Fruit fly (Drosophila melanogaster) whole organism, embryonic: ENCODE data around the gene asun.
A peak's percentile ranks its signal among the peaks of the same experiment; 100 is the strongest.

Experiments
- BtbVII ChIP-seq: fragments of 200-800 bp; sonication (Bioruptor generic); optimal IDR thresholded peaks from 3 replicates; lab custom pipeline; 2017; ENCODE audit warnings: missing biosample characterization, mild to moderate bottlenecking, missing genetic modification characterization
- CG11085 ChIP-seq: fragments of 200-800 bp; sonication (Bioruptor generic); IDR thresholded peaks from 2 replicates; pipeline ENCODE4 v1.3.6; 2022; ENCODE audit warnings: missing biosample characterization, missing genetic modification characterization
- CG12769 ChIP-seq: fragments of 200-800 bp; sonication (Bioruptor generic); optimal IDR thresholded peaks from 2 replicates; lab custom pipeline; 2019; ENCODE audit warnings: missing biosample characterization, mild to moderate bottlenecking, missing genetic modification characterization, moderate library complexity
- CG15011 ChIP-seq: fragments of 200-800 bp; sonication (Bioruptor generic); optimal IDR thresholded peaks from 3 replicates; lab custom pipeline; 2018; ENCODE audit warnings: missing biosample characterization, mild to moderate bottlenecking, missing genetic modification characterization
- CG1529 ChIP-seq: fragments of 200-800 bp; sonication (Bioruptor generic); optimal IDR thresholded peaks from 3 replicates; lab custom pipeline; 2018; ENCODE audit warnings: missing biosample characterization, missing genetic modification characterization
- CG16863 ChIP-seq: fragments of 200-800 bp; sonication (Bioruptor generic); optimal IDR thresholded peaks from 3 replicates; lab custom pipeline; 2016; ENCODE audit warnings: missing biosample characterization, missing genetic modification characterization
- CG17186 ChIP-seq: fragments of 200-800 bp; sonication (Bioruptor generic); optimal IDR thresholded peaks from 3 replicates; lab custom pipeline; 2017; ENCODE audit warnings: missing biosample characterization, missing genetic modification reagents, missing genetic modification characterization
- CG30403 ChIP-seq: fragments of 200-800 bp; sonication (Bioruptor generic); optimal IDR thresholded peaks from 3 replicates; lab custom pipeline; 2016; ENCODE audit warnings: missing biosample characterization, missing genetic modification characterization
- CG3281 ChIP-seq: fragments of 200-800 bp; sonication (Bioruptor generic); optimal IDR thresholded peaks from 3 replicates; lab custom pipeline; 2017; ENCODE audit warnings: missing biosample characterization, mild to moderate bottlenecking, missing genetic modification characterization
- CG33557 ChIP-seq: fragments of 200-800 bp; sonication (Bioruptor generic); optimal IDR thresholded peaks from 2 replicates; lab custom pipeline; 2019; ENCODE audit warnings: missing biosample characterization, mild to moderate bottlenecking, missing genetic modification characterization, moderate library complexity
- CG34376 ChIP-seq: fragments of 200-800 bp; sonication (Bioruptor generic); optimal IDR thresholded peaks from 2 replicates; lab custom pipeline; 2018; ENCODE audit warnings: missing biosample characterization, mild to moderate bottlenecking, missing genetic modification characterization
- CG3838 ChIP-seq: fragments of 200-800 bp; sonication (Bioruptor generic); optimal IDR thresholded peaks from 3 replicates; lab custom pipeline; 2016; ENCODE audit warnings: missing biosample characterization, missing genetic modification characterization
- CG3847 ChIP-seq: fragments of 200-800 bp; sonication (Bioruptor generic); IDR thresholded peaks from 2 replicates; pipeline ENCODE4 v1.3.6; 2022; ENCODE audit warnings: missing biosample characterization, missing genetic modification characterization
- CG7839 ChIP-seq: fragments of 200-800 bp; sonication (Bioruptor generic); optimal IDR thresholded peaks from 3 replicates; lab custom pipeline; 2018; ENCODE audit warnings: missing biosample characterization, mild to moderate bottlenecking, missing genetic modification characterization, moderate library complexity
- CG8281 ChIP-seq: fragments of 200-800 bp; sonication (Bioruptor generic); optimal IDR thresholded peaks from 2 replicates; lab custom pipeline; 2018; ENCODE audit warnings: missing biosample characterization, mild to moderate bottlenecking, missing genetic modification characterization, moderate library complexity
- CG8765 ChIP-seq: fragments of 200-800 bp; sonication (Bioruptor generic); IDR thresholded peaks from 2 replicates; pipeline ENCODE4 v1.3.6; 2022; ENCODE audit warnings: missing biosample characterization, missing genetic modification characterization
- CG9876 ChIP-seq: fragments of 200-800 bp; sonication (Bioruptor generic); optimal IDR thresholded peaks from 2 replicates; lab custom pipeline; 2016; ENCODE audit warnings: missing biosample characterization, missing genetic modification characterization
- CTCF ChIP-seq: fragments of 200-800 bp; sonication (Bioruptor generic); optimal IDR thresholded peaks from 2 replicates; lab custom pipeline; 2017; ENCODE audit warnings: missing biosample characterization, mild to moderate bottlenecking, missing genetic modification characterization, moderate library complexity
- Deaf1 ChIP-seq: fragments of 200-800 bp; optimal IDR thresholded peaks from 3 replicates; lab custom pipeline; 2019; ENCODE audit warnings: missing biosample characterization, mild to moderate bottlenecking, missing genetic modification characterization, moderate library complexity
- Dp ChIP-seq: fragments of 200-800 bp; sonication (Bioruptor generic); optimal IDR thresholded peaks from 2 replicates; lab custom pipeline; 2018; ENCODE audit warnings: missing biosample characterization, mild to moderate bottlenecking, missing genetic modification characterization, moderate library complexity
- Drgx ChIP-seq: fragments of 200-800 bp; sonication (Bioruptor generic); IDR thresholded peaks from 2 replicates; pipeline ENCODE4 v1.3.6; 2022; ENCODE audit warnings: missing biosample characterization, missing genetic modification characterization
- Fer3 ChIP-seq: fragments of 200-800 bp; sonication (Bioruptor generic); optimal IDR thresholded peaks from 2 replicates; lab custom pipeline; 2018; ENCODE audit warnings: missing biosample characterization, mild to moderate bottlenecking, missing genetic modification characterization, moderate library complexity
- Gug ChIP-seq: fragments of 200-800 bp; sonication (Bioruptor generic); IDR thresholded peaks from 4 replicates; pipeline ENCODE4 v1.3.6; 2022; ENCODE audit warnings: missing biosample characterization, missing genetic modification characterization
- HLH54F ChIP-seq: fragments of 200-800 bp; sonication (Bioruptor generic); optimal IDR thresholded peaks from 3 replicates; lab custom pipeline; 2016; ENCODE audit warnings: missing biosample characterization, missing genetic modification characterization
- Hand ChIP-seq: fragments of 200-800 bp; sonication (Bioruptor generic); optimal IDR thresholded peaks from 2 replicates; lab custom pipeline; 2017; ENCODE audit warnings: mild to moderate bottlenecking, missing biosample characterization, missing genetic modification reagents, missing genetic modification characterization
- Hr78 ChIP-seq, 2 experiments: fragments of 200-800 bp in 1 of 2; fragments of >200 bp in 1 of 2; sonication (Bioruptor generic) in 1 of 2; optimal IDR thresholded peaks; 2 replicates each; lab custom pipeline; 2017 to 2019; ENCODE audit warnings: missing biosample characterization in 2 of 2, missing genetic modification characterization in 2 of 2, mild to moderate bottlenecking in 1 of 2, moderate library complexity in 1 of 2
- Kr ChIP-seq: fragments of 200-800 bp; sonication (Bioruptor generic); optimal IDR thresholded peaks from 2 replicates; lab custom pipeline; 2017; ENCODE audit warnings: missing biosample characterization, mild to moderate bottlenecking, missing genetic modification characterization
- NC2β ChIP-seq: fragments of 200-800 bp; sonication (Bioruptor generic); optimal IDR thresholded peaks from 2 replicates; lab custom pipeline; 2016; ENCODE audit warnings: missing biosample characterization, missing genetic modification characterization
- Opbp ChIP-seq: fragments of 200-800 bp; sonication (Bioruptor generic); IDR thresholded peaks from 3 replicates; pipeline ENCODE4 v1.3.6; 2022; ENCODE audit warnings: missing biosample characterization, missing genetic modification characterization; ENCODE audit not compliant: partially characterized antibody
- Sry-δ ChIP-seq: fragments of 200-800 bp; sonication (Bioruptor generic); optimal IDR thresholded peaks from 2 replicates; lab custom pipeline; 2016; ENCODE audit warnings: missing biosample characterization, missing genetic modification characterization
- amos ChIP-seq: fragments of 200-800 bp; sonication (Bioruptor generic); IDR thresholded peaks from 2 replicates; pipeline ENCODE4 v1.3.6; 2022; ENCODE audit warnings: missing biosample characterization, missing genetic modification characterization; ENCODE audit not compliant: partially characterized antibody
- aop ChIP-seq: fragments of 200-800 bp; sonication (Bioruptor generic); IDR thresholded peaks from 2 replicates; pipeline ENCODE4 v1.3.6; 2022; ENCODE audit warnings: missing biosample characterization, missing genetic modification characterization
- ase ChIP-seq: fragments of 200-800 bp; sonication (Bioruptor generic); IDR thresholded peaks from 3 replicates; pipeline ENCODE4 v1.3.6; 2022; ENCODE audit warnings: missing biosample characterization, missing genetic modification characterization
- cad ChIP-seq: fragments of >200 bp; optimal IDR thresholded peaks from 2 replicates; lab custom pipeline; 2017; ENCODE audit warnings: missing biosample characterization, missing genetic modification characterization
- chif ChIP-seq, 2 experiments: fragments of 200-800 bp; sonication (Bioruptor generic); optimal IDR thresholded peaks; 3 replicates each; lab custom pipeline; 2016; ENCODE audit warnings: missing biosample characterization in 2 of 2, missing genetic modification characterization in 2 of 2
- crc ChIP-seq: fragments of 200-800 bp; sonication (Bioruptor generic); optimal IDR thresholded peaks from 2 replicates; lab custom pipeline; 2016; ENCODE audit warnings: missing biosample characterization, missing genetic modification characterization
- crp ChIP-seq, 2 experiments: fragments of 200-800 bp; sonication (Bioruptor generic); optimal IDR thresholded peaks; 2 replicates in 1 of 2; 3 replicates in 1 of 2; lab custom pipeline; 2017; ENCODE audit warnings: missing biosample characterization in 2 of 2, missing genetic modification characterization in 2 of 2, mild to moderate bottlenecking in 1 of 2, moderate library complexity in 1 of 2
- cwo ChIP-seq: fragments of 200-800 bp; sonication (Bioruptor generic); optimal IDR thresholded peaks from 3 replicates; lab custom pipeline; 2017; ENCODE audit warnings: missing biosample characterization, missing genetic modification characterization, mild to moderate bottlenecking, moderate library complexity, missing genetic modification reagents
- dm ChIP-seq: fragments of 200-800 bp; sonication (Bioruptor generic); optimal IDR thresholded peaks from 3 replicates; lab custom pipeline; 2016; ENCODE audit warnings: missing biosample characterization, missing genetic modification characterization
- dmrt11E ChIP-seq: fragments of 200-800 bp; sonication (Bioruptor generic); optimal IDR thresholded peaks from 3 replicates; lab custom pipeline; 2018; ENCODE audit warnings: missing biosample characterization, mild to moderate bottlenecking, missing genetic modification characterization, moderate library complexity
- fd102C ChIP-seq: fragments of 200-800 bp; sonication (Bioruptor generic); optimal IDR thresholded peaks from 2 replicates; lab custom pipeline; 2018; ENCODE audit warnings: missing biosample characterization, mild to moderate bottlenecking, missing genetic modification characterization, moderate library complexity
- grau ChIP-seq: fragments of 200-800 bp; optimal IDR thresholded peaks from 3 replicates; lab custom pipeline; 2019; ENCODE audit warnings: missing biosample characterization, mild to moderate bottlenecking, missing genetic modification characterization, moderate library complexity
- grn ChIP-seq: fragments of 200-800 bp; sonication (Bioruptor generic); optimal IDR thresholded peaks from 3 replicates; lab custom pipeline; 2017; ENCODE audit warnings: missing biosample characterization, missing genetic modification characterization
- kni ChIP-seq: fragments of 200-800 bp; sonication (Bioruptor generic); optimal IDR thresholded peaks from 3 replicates; lab custom pipeline; 2017; ENCODE audit warnings: mild to moderate bottlenecking, missing biosample characterization, missing genetic modification reagents, missing genetic modification characterization
- maf-S ChIP-seq: fragments of 200-800 bp; sonication (Bioruptor generic); optimal IDR thresholded peaks from 2 replicates; lab custom pipeline; 2016; ENCODE audit warnings: missing biosample characterization, missing genetic modification characterization
- nau ChIP-seq: fragments of 200-800 bp; sonication (Bioruptor generic); optimal IDR thresholded peaks from 3 replicates; lab custom pipeline; 2017; ENCODE audit warnings: missing biosample characterization, mild to moderate bottlenecking, missing genetic modification characterization, missing genetic modification reagents
- pb ChIP-seq: fragments of 200-800 bp; sonication (Bioruptor generic); optimal IDR thresholded peaks from 3 replicates; lab custom pipeline; 2016; ENCODE audit warnings: missing biosample characterization, missing genetic modification characterization
- sim ChIP-seq: fragments of 200-800 bp; sonication (Bioruptor generic); IDR thresholded peaks from 2 replicates; pipeline ENCODE4 v1.3.6; 2022; ENCODE audit warnings: missing biosample characterization, missing genetic modification characterization
- tap ChIP-seq: fragments of 200-800 bp; optimal IDR thresholded peaks from 3 replicates; lab custom pipeline; 2019; ENCODE audit warnings: missing biosample characterization, mild to moderate bottlenecking, missing genetic modification characterization, moderate library complexity
- yki ChIP-seq: fragments of >200 bp; optimal IDR thresholded peaks from 3 replicates; lab custom pipeline; 2018
- zf30C ChIP-seq: fragments of 200-800 bp; sonication (Bioruptor generic); optimal IDR thresholded peaks from 3 replicates; lab custom pipeline; 2018; ENCODE audit warnings: missing biosample characterization, mild to moderate bottlenecking, missing genetic modification characterization

Gene asun

dm6 chr3R:16230080-16230670 lies 33.9 kb upstream of the asun start (continued):
- TF ChIP-seq CG33557, result no peak
- TF ChIP-seq CG3281 (GFP tag; lab: Kevin White, UChicago), result peak; percentile 0
- TF ChIP-seq Dp, result no peak
- TF ChIP-seq Hand, result no peak
- no peak for TF ChIP-seq CG9876 (GFP tag; lab: Kevin White, UChicago)
- TF ChIP-seq Drgx (GFP tag; lab: Robert Waterston, UW), result no peak
- TF ChIP-seq CG11085 (GFP tag; lab: Robert Waterston, UW), result no peak
- TF ChIP-seq CG8281 (tag; lab: Kevin White, UChicago), result peak; percentile 27
- TF ChIP-seq Deaf1 (tag; lab: Kevin White, UChicago), result peak; percentile 32
- TF ChIP-seq amos, result no peak
- peak; percentile 86 for TF ChIP-seq cwo (GFP tag; lab: Kevin White, UChicago)
- TF ChIP-seq Fer3 (tag; lab: Kevin White, UChicago), result peak; percentile 11
- no peak for TF ChIP-seq CG3847 (GFP tag; lab: Robert Waterston, UW)
- TF ChIP-seq ase, result no peak
- TF ChIP-seq crc, result no peak
- no peak for TF ChIP-seq grau
- TF ChIP-seq CG15011 (GFP tag; lab: Kevin White, UChicago), result no peak
- TF ChIP-seq NC2β (GFP tag; lab: Kevin White, UChicago), result no peak
- no peak for TF ChIP-seq kni (GFP tag; lab: Kevin White, UChicago)
- no peak for TF ChIP-seq aop
- peak; percentile 31 for TF ChIP-seq CG12769 (tag; lab: Kevin White, UChicago)
- TF ChIP-seq Hr78 (GFP tag; optimal IDR thresholded peaks at IDR 0.05; lab: Kevin White, UChicago), result peak in 1 of 2 experiments; percentile 29
- TF ChIP-seq sim, result no peak
- TF ChIP-seq tap (tag; lab: Kevin White, UChicago), result no peak
- no peak for TF ChIP-seq yki (lab: Kevin White, UChicago)
- TF ChIP-seq zf30C (GFP tag; lab: Kevin White, UChicago), result no peak
- TF ChIP-seq Kr (GFP tag; lab: Kevin White, UChicago), result no peak
- no peak for TF ChIP-seq pb
- TF ChIP-seq CG30403, result no peak
- no peak for TF ChIP-seq crp (GFP tag; optimal IDR thresholded peaks at IDR 0.05; lab: Kevin White, UChicago)
- peak; percentile 1 for TF ChIP-seq maf-S (GFP tag; lab: Kevin White, UChicago)
- TF ChIP-seq CG3838 (GFP tag; lab: Kevin White, UChicago), result no peak
- TF ChIP-seq BtbVII (GFP tag; lab: Kevin White, UChicago), result no peak
- no peak for TF ChIP-seq cad (GFP tag; lab: Kevin White, UChicago)
- no peak for TF ChIP-seq CG17186 (GFP tag; lab: Kevin White, UChicago)
- no peak for TF ChIP-seq dm (GFP tag; lab: Kevin White, UChicago)
- peak; percentile 31 for TF ChIP-seq nau (GFP tag; lab: Kevin White, UChicago)
- TF ChIP-seq CG7839 (tag; lab: Kevin White, UChicago), result peak; percentile 1
- TF ChIP-seq CG8765 (GFP tag; lab: Robert Waterston, UW), result no peak
- TF ChIP-seq CG1529 (GFP tag; lab: Kevin White, UChicago), result no peak
- no peak for TF ChIP-seq fd102C
- TF ChIP-seq chif (GFP tag; optimal IDR thresholded peaks at IDR 0.05; lab: Kevin White, UChicago), result no peak
- no peak for TF ChIP-seq CG16863 (GFP tag; lab: Kevin White, UChicago)
- no peak for TF ChIP-seq Opbp (GFP tag; lab: Robert Waterston, UW)
- peak; percentile 79 for TF ChIP-seq CG34376 (GFP tag; lab: Kevin White, UChicago)
- no peak for TF ChIP-seq HLH54F (GFP tag; lab: Kevin White, UChicago)
- no peak for TF ChIP-seq Gug (GFP tag; lab: Robert Waterston, UW)
- TF ChIP-seq Sry-δ (GFP tag; lab: Kevin White, UChicago), result no peak
- TF ChIP-seq CTCF (GFP tag; lab: Kevin White, UChicago), result no peak
- TF ChIP-seq grn (GFP tag; lab: Kevin White, UChicago), result no peak
- no peak for TF ChIP-seq dmrt11E (tag; lab: Kevin White, UChicago)
